Worm (Caenorhabditis elegans) whole organism, L4/young adult: ENCODE data around the gene ZC15.10.

ENCODE experiments used
- W03F9.2 ChIP-seq: fragments of 150-350 bp; optimal IDR thresholded peaks from 2 replicates; lab custom pipeline; 2014; ENCODE audit warnings: missing biosample characterization, missing genetic modification characterization
- dao-5 ChIP-seq: sonication (generic microtip); optimal IDR thresholded peaks from 2 replicates; lab custom pipeline; 2016; ENCODE audit warnings: missing genotype, missing genetic modification characterization, moderate library complexity, missing compliant biosample characterization
- him-1 ChIP-seq: sonication (generic microtip); optimal IDR thresholded peaks from 2 replicates; lab custom pipeline; 2016; ENCODE audit warnings: missing genotype, missing genetic modification reagents, missing genetic modification characterization, missing compliant biosample characterization

Gene ZC15.10

DNA sequence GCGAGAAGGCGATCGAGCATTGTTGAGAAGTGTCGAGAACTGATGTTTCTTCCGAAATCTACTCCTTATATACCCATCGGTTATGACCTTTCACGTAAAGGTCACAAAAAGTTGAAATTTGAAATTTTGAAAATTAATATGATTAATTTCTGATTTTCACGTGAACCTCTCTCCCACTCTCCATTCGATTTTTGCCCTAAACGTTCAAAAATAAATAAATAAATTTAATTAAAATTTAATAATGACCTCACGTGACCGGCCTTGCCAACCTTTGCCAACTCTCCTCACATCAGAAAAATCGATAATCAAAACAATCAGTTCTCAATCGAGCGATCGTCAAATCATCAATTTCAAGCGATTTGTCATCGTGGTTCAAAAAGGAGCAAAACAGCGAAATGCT, 6.9 kb downstream of the ZC15.10 start, which contains the start of gene Y113G7C.1:
Gene Y113G7C.1, plus strand, starts transcription at position 301 of the 400 bp plus-strand sequence.
- TF ChIP-seq him-1 = no peak
- no peak for TF ChIP-seq dao-5 (tag; lab: Kevin White, UChicago)
- TF ChIP-seq W03F9.2 = no peak

DNA sequence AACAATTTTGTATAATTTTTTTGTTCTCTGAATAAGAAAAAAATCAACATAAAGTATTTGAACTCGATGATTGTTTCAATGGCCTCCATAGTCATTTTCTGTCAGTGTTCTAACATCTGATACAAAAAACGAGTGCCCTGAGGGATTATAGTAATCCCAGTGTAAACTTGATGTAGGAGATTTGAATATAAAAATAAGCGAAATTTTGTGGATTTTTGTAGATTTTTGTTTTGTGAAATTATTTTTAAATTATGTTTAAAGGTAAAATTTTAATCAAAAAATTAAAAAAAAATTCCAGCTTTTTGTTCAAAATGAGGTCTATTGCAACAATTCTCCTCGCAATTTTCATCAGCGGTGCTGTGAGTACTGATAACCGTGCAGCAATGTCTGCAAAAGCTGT, 14.9 kb downstream of the ZC15.10 start, which contains the start of gene Y38H6A.1:
Gene Y38H6A.1, plus strand, starts transcription at position 301 of the 400 bp plus-strand sequence.
- no peak for TF ChIP-seq W03F9.2
- TF ChIP-seq dao-5 (tag; lab: Kevin White, UChicago) = no peak
- no peak for TF ChIP-seq him-1

DNA sequence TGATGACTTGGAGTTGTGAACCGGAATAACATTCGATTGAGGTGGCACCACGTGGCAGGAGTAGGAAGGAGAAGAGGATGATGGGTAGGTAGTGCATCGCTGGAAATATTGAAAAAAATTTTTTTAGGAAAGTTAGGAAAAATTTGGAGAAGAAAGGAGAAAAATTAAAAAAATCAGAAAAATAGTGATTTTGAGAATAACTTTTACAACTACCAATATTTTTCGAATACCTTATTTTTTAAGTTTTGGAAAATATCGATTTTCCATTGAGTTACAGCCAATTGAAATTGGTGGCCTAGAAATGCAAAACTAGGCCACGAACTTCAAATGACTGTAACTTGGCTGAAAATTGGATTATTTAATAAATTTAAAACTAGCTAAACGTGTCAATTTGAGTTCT, 24.7 kb downstream of the ZC15.10 start, which contains the start of gene Y38H6A.5:
Gene Y38H6A.5, minus strand, starts transcription at position 101 of the 400 bp plus-strand sequence.
- no peak for TF ChIP-seq W03F9.2
- no peak for TF ChIP-seq him-1
- TF ChIP-seq dao-5 (tag; lab: Kevin White, UChicago) = no peak

DNA sequence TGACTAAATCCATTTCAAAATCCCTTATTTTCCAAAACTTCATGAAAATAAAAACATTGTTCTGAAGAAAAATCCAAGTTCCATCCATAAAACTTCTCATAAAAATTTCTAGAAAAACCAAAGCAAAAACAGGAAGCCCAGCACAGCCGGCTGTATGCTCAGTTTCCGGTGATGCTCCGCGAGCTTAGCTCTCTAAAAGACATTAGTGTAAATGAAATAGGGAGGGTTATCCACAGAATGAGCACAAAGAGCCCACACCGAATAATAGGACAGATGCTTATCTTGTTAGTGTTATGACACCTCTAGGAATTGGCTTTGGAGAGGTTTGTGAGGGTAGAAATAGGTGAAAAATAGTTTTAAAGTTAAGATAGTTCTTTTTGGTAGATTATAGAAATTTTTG, 27.5 kb downstream of the ZC15.10 start:
- TF ChIP-seq dao-5 (tag; lab: Kevin White, UChicago) = no peak
- TF ChIP-seq W03F9.2 = no peak
- TF ChIP-seq him-1 = no peak

DNA sequence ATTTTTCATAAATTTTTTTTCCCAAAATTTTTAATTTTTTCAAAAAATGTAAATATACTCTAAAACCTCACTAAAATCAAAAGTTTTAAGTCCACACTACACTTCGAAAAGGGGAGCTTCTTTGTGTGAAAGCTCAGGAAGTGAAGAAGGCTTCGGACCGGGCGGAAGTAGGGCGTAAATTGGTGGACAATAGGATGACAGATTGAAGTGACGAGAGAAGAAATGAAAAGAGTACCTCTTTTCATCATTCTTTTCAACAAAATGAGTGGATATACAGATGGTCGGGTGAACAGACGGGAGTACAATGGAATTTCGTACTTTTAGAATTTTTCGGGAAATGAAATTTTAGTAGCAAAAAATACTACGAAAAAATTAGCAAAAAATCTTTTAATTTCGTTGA, 28.3 kb downstream of the ZC15.10 start:
- TF ChIP-seq dao-5 (tag; lab: Kevin White, UChicago) (no peak), him-1 (no peak), W03F9.2 (no peak)

DNA sequence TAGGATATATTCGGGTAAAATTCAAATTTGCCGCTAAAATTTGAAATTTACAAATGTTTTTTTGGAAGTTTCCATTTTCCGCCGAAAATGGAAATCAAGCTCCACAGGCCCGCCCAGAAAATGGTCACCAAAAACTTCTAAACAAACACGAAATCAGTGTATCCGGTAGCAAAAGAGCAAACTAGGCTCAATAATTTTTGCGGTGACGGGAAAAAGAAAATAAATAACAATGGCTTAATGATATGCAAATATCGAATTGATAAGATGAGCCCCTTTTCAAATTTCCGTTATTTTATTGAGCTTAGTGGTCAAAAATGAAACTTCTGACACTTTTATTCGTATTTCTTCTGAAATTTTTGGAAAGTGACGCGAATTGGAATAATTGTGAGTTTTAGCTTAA, 34.4 kb downstream of the ZC15.10 start, which contains the start of gene Y38H6A.3:
Gene Y38H6A.3, plus strand, starts transcription at position 301 of the 400 bp plus-strand sequence.
- no peak for TF ChIP-seq dao-5 (tag; lab: Kevin White, UChicago)
- no peak for TF ChIP-seq W03F9.2
- no peak for TF ChIP-seq him-1

DNA sequence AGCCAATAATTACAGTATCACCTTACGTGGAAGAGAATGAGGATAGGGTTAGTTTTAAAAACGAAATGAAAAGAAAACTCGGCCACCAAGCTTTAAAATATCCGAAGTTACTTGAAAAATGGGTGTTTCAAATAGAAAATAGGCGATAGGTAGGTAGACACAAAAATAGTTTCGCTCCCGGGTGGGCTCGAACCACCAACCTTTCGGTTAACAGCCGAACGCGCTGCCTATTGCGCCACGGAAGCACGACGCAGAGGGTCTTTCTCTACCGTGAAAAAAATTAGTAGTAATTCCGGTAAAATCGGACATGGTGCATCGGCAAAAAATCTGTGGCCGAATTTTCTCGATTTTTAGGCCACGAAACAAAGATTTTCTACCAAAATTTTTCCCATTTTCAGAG, 37.1 kb downstream of the ZC15.10 start:
- TF ChIP-seq him-1 = no peak
- no peak for TF ChIP-seq W03F9.2
- TF ChIP-seq dao-5 (tag; lab: Kevin White, UChicago) = no peak

DNA sequence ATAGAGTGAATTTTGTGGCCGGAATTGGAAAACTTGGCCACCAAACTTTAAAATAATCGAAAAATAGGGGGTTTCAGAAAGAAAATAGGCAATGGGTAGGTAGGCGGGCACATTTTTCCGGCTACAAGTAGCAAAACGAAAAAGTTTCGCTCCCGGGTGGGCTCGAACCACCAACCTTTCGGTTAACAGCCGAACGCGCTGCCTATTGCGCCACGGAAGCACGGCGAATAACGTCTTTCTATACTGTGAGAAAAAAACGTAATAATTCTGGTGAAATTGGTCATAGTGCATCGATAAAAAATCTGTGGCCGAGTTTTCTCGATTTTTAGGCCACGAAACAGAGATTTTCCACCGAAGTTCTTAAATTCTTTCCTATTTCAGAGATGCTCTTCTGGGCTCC, 39.8 kb downstream of the ZC15.10 start:
- TF ChIP-seq dao-5 (tag; lab: Kevin White, UChicago) (no peak), him-1 (no peak), W03F9.2 (no peak)

DNA sequence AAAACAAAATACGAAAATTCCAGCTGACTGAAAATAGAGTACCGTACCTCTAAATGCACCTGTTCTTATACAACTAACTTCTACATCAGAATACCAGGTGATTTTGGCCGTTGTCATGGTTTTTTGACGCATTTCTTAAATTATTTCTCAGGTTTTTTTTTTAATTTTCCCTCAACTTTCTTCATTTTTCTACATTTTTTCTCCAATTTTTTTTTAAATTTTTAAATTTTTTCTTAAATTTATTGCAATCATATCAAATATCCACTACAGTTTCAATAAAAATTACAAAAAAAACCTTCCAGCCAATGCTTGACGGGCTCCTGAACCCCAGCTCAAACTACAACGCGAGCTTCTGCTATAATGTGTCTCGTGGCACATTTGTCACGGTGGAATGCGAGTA, 40.7 kb downstream of the ZC15.10 start, which contains the start of gene K02E2.1:
Gene K02E2.1, plus strand, starts transcription at position 301 of the 400 bp plus-strand sequence.
- TF ChIP-seq him-1 (no peak), W03F9.2 (no peak), dao-5 (tag; lab: Kevin White, UChicago) (no peak)

DNA sequence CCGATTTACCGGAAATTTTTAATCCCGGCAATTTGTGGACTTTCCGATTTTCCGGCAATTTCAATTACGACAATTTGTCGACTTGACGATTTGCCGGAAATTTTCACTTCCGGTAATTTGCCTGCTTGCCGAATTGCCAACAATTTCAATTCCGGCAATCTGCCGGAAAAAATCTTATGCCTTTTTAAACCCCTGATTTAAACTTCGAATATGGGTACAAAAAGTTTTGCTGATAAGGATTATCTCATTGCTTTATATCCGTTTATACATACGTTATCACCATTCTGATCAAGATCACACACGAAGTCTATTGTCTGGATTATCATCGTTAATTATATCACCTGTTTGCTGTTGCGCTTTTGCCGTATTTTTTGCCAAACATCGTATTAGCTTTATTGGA, 45.9 kb downstream of the ZC15.10 start, which contains the start of gene grd-11:
Gene grd-11, plus strand, starts transcription at position 301 of the 400 bp plus-strand sequence.
- TF ChIP-seq him-1 = no peak
- TF ChIP-seq dao-5 (tag; lab: Kevin White, UChicago) = no peak
- no peak for TF ChIP-seq W03F9.2
